Fruit fly (Drosophila melanogaster): ENCODE data around the gene ath.

- TF ChIP-seq Hr4 (GFP tag; optimal IDR thresholded peaks at IDR 0.05) (no peak), CG7368 (GFP tag; optimal IDR thresholded peaks at IDR 0.05) (no peak), net (GFP tag; optimal IDR thresholded peaks at IDR 0.05) (no peak), OdsH (GFP tag; optimal IDR thresholded peaks at IDR 0.05) (no peak), svp (GFP tag) (no peak), CG16779 (tag; optimal IDR thresholded peaks at IDR 0.05) (no peak), CG8119 (GFP tag; IDR thresholded peaks at IDR 0.05) (no peak), CG10631 (GFP tag; optimal IDR thresholded peaks at IDR 0.05) (peak; percentile 31), CG15336 (GFP tag; IDR thresholded peaks at IDR 0.05) (no peak), CG6808 (GFP tag; optimal IDR thresholded peaks at IDR 0.05) (no peak), Gug (GFP tag; IDR thresholded peaks at IDR 0.05) (no peak)
Measured at dm6 chr2L:10208799-10209794, 1.8 kb upstream of the ath start, which contains the start of gene CG5731.
